Worm (Caenorhabditis elegans) whole organism, mixed stage, embryonic: ENCODE data around the gene F35F10.14.

ENCODE experiments used
- ces-1 ChIP-seq: fragments of 150-350 bp; optimal IDR thresholded peaks from 2 replicates; lab custom pipeline; 2014; ENCODE audit warnings: missing biosample characterization, missing genetic modification reagents, missing genetic modification characterization
- nhr-2 ChIP-seq: fragments of 150-350 bp; optimal IDR thresholded peaks from 2 replicates; lab custom pipeline; 2014; ENCODE audit warnings: missing biosample characterization, missing genetic modification characterization
- sem-2 ChIP-seq: fragments of 200-800 bp; sonication (Bioruptor generic); optimal IDR thresholded peaks from 2 replicates; lab custom pipeline; 2018; ENCODE audit warnings: mild to moderate bottlenecking, missing genetic modification characterization, missing compliant biosample characterization

- TF ChIP-seq nhr-2: no peak
- no peak for TF ChIP-seq sem-2 (GFP tag; lab: Kevin White, UChicago)
- no peak for TF ChIP-seq ces-1
These were observed 4.3 kb upstream of the F35F10.14 start, which contains the start of gene C17B7.8 for ce11 chrV:3324178-3324577.
